Worm (Caenorhabditis elegans) whole organism, young adult: Measurements from ENCODE around the gene F11D11.4.

Experiments used
- F10E7.11 ChIP-seq: sonication (generic microtip); optimal IDR thresholded peaks from 2 replicates; lab custom pipeline; 2017; ENCODE audit warnings: mild to moderate bottlenecking, missing genetic modification characterization, moderate library complexity, missing compliant biosample characterization
- F49E8.2 ChIP-seq: sonication (generic microtip); optimal IDR thresholded peaks from 3 replicates; lab custom pipeline; 2017; ENCODE audit warnings: missing genetic modification characterization, mild to moderate bottlenecking, missing compliant biosample characterization, antibody characterized with exemption, moderate library complexity; ENCODE audit not compliant: insufficient read depth
- T26A5.8 ChIP-seq: sonication (generic microtip); optimal IDR thresholded peaks from 2 replicates; lab custom pipeline; 2016; ENCODE audit warnings: missing genetic modification characterization, missing compliant biosample characterization
- lag-1 ChIP-seq: fragments of 200-800 bp; sonication (Bioruptor generic); IDR thresholded peaks from 2 replicates; pipeline ENCODE4 v1.3.6; 2022; ENCODE audit warnings: missing genetic modification reagents, missing genetic modification characterization, missing compliant biosample characterization
- lin-35 ChIP-seq, 3 experiments: fragments of 150-350 bp in 2 of 3; sonication (generic microtip) in 1 of 3; optimal IDR thresholded peaks; 2 replicates each; lab custom pipeline; 2014 to 2018; ENCODE audit warnings: missing biosample characterization in 3 of 3, missing genetic modification characterization in 3 of 3, missing genetic modification reagents in 3 of 3
- pha-4 ChIP-seq: fragments of 150-350 bp; sonication (generic microtip); optimal IDR thresholded peaks from 2 replicates; lab custom pipeline; 2014; ENCODE audit warnings: missing biosample characterization, missing genetic modification reagents, missing genetic modification characterization
- snpc-1.3 ChIP-seq: sonication (generic microtip); optimal IDR thresholded peaks from 2 replicates; lab custom pipeline; 2017; ENCODE audit warnings: missing genetic modification characterization, mild to moderate bottlenecking, missing compliant biosample characterization, antibody characterized with exemption, moderate library complexity, missing genotype, missing genetic modification reagents; ENCODE audit not compliant: insufficient read depth
- snpc-4 ChIP-seq, 5 experiments: fragments of 150-350 bp in 1 of 5; sonication (generic microtip) in 4 of 5; optimal IDR thresholded peaks; 2 replicates each; lab custom pipeline; 2014 to 2018; ENCODE audit warnings: missing genetic modification characterization in 5 of 5, missing biosample characterization in 3 of 5, antibody characterized with exemption in 2 of 5, mild to moderate bottlenecking in 2 of 5, missing compliant biosample characterization in 2 of 5, missing genotype in 2 of 5, moderate library complexity in 2 of 5, missing genetic modification reagents in 1 of 5

DNA sequence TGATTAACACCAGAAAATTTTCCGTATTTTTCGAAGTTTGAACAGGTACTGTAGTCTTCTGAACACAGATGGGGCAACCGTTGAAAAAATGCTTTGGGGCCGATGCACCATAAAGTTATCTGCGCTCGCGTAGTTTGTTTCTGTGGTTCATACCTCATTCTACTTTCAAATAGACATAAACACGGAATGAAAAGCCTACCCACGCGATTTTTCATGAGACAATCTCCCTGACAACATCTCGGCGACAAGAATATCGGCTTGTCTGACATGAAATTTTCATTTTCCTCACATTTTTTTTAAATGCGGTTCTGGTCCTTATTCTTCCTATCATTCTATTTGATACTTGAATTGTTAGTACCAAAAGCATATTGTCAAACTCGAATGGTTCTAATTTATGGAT, 11.6 kb downstream of the F11D11.4 start, which contains the start of gene clec-257:
- TF ChIP-seq lin-35 (GFP tag; optimal IDR thresholded peaks at IDR 0.05; lab: Kevin White, UChicago) (no peak), snpc-1.3 (tag; lab: Kevin White, UChicago) (no peak), F10E7.11 (tag; lab: Kevin White, UChicago) (no peak), pha-4 (tag; lab: Kevin White, UChicago) (no peak), lag-1 (GFP tag; lab: Robert Waterston, UW) (no peak), snpc-4 (GFP tag; optimal IDR thresholded peaks at IDR 0.05; lab: Kevin White, UChicago) (no peak), snpc-4 (tag; optimal IDR thresholded peaks at IDR 0.05; lab: Kevin White, UChicago) (no peak), T26A5.8 (tag; lab: Kevin White, UChicago) (no peak), F49E8.2 (tag; lab: Kevin White, UChicago) (no peak)
